Worm (Caenorhabditis elegans): Measurements from ENCODE around the gene F34D10.4.

DNA sequence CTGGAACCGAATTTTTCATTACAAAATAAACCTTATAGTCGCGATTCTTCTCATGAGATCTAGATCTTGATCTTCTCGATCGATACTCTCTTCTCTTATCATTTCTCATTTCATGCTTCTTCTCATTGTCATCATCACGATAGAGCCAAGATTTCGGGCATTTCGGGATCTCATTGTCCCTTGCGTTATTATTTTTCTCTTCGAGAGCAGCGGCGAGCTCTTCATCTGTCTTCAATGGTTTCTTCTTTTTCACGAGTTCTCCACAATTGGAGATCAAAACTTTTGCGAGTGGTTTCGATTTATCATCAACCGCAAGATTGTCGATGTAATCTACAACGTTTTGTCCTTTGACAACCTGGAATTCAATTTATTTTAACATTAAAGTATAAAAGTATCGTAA lies 38.0 kb upstream of the F34D10.4 start:
- TF ChIP-seq nhr-23 (tag; optimal IDR thresholded peaks at IDR 0.05) (no peak), nhr-25 (tag; optimal IDR thresholded peaks at IDR 0.05) (no peak), unc-39 (tag; optimal IDR thresholded peaks at IDR 0.05) (no peak), ceh-82 (tag; optimal IDR thresholded peaks at IDR 0.05) (no peak), fkh-10 (GFP tag; optimal IDR thresholded peaks at IDR 0.05) (no peak), ztf-4 (tag; optimal IDR thresholded peaks at IDR 0.05) (no peak), ceh-16 (tag; optimal IDR thresholded peaks at IDR 0.05) (no peak), nhr-28 (tag; optimal IDR thresholded peaks at IDR 0.05) (no peak), sea-2 (GFP tag; optimal IDR thresholded peaks at IDR 0.05) (no peak), ZK546.5 (tag; optimal IDR thresholded peaks at IDR 0.05) (no peak)

Measured in whole organism, L3 larva.